Worm (Caenorhabditis elegans) whole organism, L2 larva: ENCODE measurements around the gene ifbp-1.

ENCODE experiments used
- Y55F3AM.14 ChIP-seq: fragments of 200-800 bp; sonication (Bioruptor generic); optimal IDR thresholded peaks from 2 replicates; lab custom pipeline; 2018; ENCODE audit warnings: mild to moderate bottlenecking, missing genetic modification characterization, missing compliant biosample characterization
- mdl-1 ChIP-seq, 2 experiments: fragments of 150-350 bp in 1 of 2; sonication (generic microtip) in 1 of 2; optimal IDR thresholded peaks; 2 replicates each; lab custom pipeline; 2017; ENCODE audit warnings: missing biosample characterization in 2 of 2, missing genetic modification characterization in 2 of 2
- unc-39 ChIP-seq: fragments of 150-350 bp; optimal IDR thresholded peaks from 2 replicates; lab custom pipeline; 2014; ENCODE audit warnings: missing biosample characterization, missing genetic modification characterization

DNA sequence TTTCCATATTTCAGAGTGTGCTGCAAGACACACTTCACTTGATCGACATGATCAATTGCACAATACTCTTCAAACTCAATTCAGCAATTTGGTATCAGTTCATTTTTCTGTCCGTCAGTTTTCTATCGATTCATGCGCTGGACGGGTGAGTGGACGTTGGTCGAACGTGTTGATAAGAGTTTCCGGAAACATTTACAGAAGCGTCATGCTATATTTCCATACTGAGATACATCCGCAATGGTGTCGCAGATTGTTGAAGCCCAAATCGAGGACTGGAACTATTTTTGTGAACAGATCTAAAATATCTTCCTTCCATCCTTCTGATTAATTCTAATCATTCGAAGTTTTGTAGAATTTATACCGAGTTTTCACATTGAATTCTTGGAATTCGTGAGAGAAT, 10.4 kb downstream of the ifbp-1 start:
- TF ChIP-seq mdl-1 (tag; optimal IDR thresholded peaks at IDR 0.05; lab: Kevin White, UChicago): no peak
- TF ChIP-seq unc-39 (tag; lab: Kevin White, UChicago): no peak
- no peak for TF ChIP-seq Y55F3AM.14 (GFP tag; lab: Kevin White, UChicago)
